Worm (Caenorhabditis elegans): Measurements from ENCODE around the gene F08D12.3.

The F08D12.3 gene

DNA sequence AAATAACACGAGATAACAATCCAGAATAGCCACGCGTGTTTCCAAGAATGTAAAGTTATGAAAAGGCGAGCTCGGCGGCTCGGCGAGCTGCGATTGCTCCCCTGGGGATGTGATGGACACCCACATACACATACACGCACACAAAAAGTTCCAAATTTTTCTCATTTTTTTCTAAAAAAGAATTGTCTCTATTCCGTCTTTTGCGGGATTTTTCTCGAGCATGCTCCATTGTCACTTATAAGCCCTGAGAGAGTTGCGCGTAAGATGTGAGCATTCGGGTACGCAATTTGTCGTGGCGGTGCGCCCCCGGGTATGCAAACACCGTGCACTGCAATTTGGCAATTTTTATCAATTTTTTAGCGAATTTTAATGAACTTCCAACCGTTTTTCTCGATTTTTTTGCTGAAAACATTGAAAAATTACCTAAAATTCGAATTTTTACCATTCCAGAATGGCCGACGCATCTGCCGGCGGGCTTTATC, 7.7 kb downstream of the F08D12.3 start, which contains the start of the genes F08D12.12 and srpa-72 (continued):
- TF ChIP-seq hmg-1.2 (GFP tag; IDR thresholded peaks at IDR 0.05), result peak; percentile 34; the same call in 1 of the 2 replicates
- TF ChIP-seq mes-4 (tag; optimal IDR thresholded peaks at IDR 0.05), result no peak
- no peak for TF ChIP-seq dpff-1 (tag; optimal IDR thresholded peaks at IDR 0.05)
- TF ChIP-seq zfh-2 (GFP tag; conservative IDR thresholded peaks at IDR 0.05), result no peak
- TF ChIP-seq C17E4.6 (GFP tag; IDR thresholded peaks at IDR 0.05), result no peak
- no peak for TF ChIP-seq atf-7 (tag; optimal IDR thresholded peaks at IDR 0.05)
- no peak for TF ChIP-seq F39B2.1 (GFP tag; IDR thresholded peaks at IDR 0.05)
- no peak for TF ChIP-seq athp-1 (tag; optimal IDR thresholded peaks at IDR 0.05)

DNA sequence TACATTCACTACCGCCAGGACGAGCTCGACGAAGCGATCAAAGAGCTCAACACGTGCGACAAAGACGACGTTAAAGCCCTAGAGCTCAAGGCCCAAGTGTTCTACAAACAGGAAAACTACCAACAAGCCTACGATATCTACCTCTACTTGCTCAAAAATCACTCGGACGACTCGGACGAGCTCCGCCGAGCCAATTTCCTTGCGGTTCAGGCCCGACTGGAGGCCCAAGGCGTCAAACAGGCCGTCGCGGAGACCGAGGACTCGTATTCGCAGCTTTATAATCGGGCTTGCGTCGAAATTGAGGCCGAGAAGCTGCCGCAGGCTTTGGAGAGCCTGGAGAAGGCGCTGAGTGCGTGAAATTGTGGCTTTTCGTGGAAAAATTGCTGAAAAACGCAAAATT, 8.5 kb downstream of the F08D12.3 start:
- TF ChIP-seq madf-6 (GFP tag; IDR thresholded peaks at IDR 0.05) (peak; percentile 26; the same call in 1 of the 2 replicates), zfh-2 (GFP tag; conservative IDR thresholded peaks at IDR 0.05) (peak; percentile 66; the same call in 1 of the 2 replicates), egrh-3 (GFP tag; IDR thresholded peaks at IDR 0.05) (peak; percentile 25; the same call in 1 of the 2 replicates), tbp1 (GFP tag; optimal IDR thresholded peaks at IDR 0.05) (no peak)

DNA sequence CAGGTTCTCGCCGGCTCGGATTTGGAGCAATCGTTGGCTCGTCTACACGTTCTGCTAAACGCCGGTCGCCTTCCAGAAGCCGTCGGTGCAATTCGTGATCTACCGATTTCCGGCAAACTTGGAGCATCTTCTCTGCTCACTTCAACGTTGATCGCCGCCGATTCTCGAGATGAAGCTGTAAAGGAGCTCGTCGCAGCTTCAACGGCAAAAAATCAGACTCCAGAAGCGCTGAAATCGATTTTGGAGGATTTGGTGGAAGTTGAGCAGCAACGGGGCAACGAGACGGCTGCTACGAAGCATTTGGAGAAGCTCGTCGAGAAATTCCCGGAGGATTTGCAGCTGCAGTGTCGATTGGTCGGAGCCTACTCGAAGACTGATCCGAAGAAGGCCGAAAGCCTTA, 12.3 kb downstream of the F08D12.3 start:
- no peak for TF ChIP-seq rpc-1 (optimal IDR thresholded peaks at IDR 0.05)
- TF ChIP-seq rpc-1 (tag; optimal IDR thresholded peaks at IDR 0.05), result no peak
- no peak for TF ChIP-seq unc-130 (GFP tag; optimal IDR thresholded peaks at IDR 0.05)
- TF ChIP-seq tbx-9 (tag; optimal IDR thresholded peaks at IDR 0.05; ENCODE audit: borderline replicate concordance), result no peak
- no peak for TF ChIP-seq tbp1 (GFP tag; optimal IDR thresholded peaks at IDR 0.05)
- peak; percentile 73 for TF ChIP-seq zfh-2 (GFP tag; conservative IDR thresholded peaks at IDR 0.05)

DNA sequence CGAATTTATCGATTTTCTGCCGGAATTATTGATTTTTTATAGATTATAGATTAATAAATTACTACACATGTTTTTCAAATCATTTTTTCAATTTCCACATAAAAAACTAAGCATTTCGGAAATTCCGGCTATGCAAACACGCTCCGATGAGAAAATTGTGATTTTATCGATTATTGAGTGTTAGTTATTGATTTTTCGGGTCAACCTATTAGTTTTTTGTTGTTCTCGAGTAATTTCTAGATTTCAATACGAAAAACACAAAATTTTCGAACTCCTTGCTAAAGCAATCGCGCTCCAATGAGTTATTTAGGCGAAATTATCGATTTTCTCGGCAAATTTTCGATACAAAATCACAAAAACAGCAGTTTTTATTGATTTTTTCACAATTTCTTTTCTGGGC, 16.1 kb downstream of the F08D12.3 start:
- TF ChIP-seq B0336.3 (GFP tag; IDR thresholded peaks at IDR 0.05) (no peak), lsl-1 (GFP tag; optimal IDR thresholded peaks at IDR 0.05) (no peak), rec-8 (tag; optimal IDR thresholded peaks at IDR 0.05) (no peak), lsy-27 (tag; optimal IDR thresholded peaks at IDR 0.05; ENCODE audit: borderline replicate concordance, insufficient read depth) (no peak), akir-1 (GFP tag; optimal IDR thresholded peaks at IDR 0.05) (no peak), B0035.1 (tag; optimal IDR thresholded peaks at IDR 0.05) (no peak), T07F8.4 (tag; optimal IDR thresholded peaks at IDR 0.05) (no peak), K12H6.12 (tag; optimal IDR thresholded peaks at IDR 0.05) (no peak), rcor-1 (GFP tag; IDR thresholded peaks at IDR 0.05) (no peak)

DNA sequence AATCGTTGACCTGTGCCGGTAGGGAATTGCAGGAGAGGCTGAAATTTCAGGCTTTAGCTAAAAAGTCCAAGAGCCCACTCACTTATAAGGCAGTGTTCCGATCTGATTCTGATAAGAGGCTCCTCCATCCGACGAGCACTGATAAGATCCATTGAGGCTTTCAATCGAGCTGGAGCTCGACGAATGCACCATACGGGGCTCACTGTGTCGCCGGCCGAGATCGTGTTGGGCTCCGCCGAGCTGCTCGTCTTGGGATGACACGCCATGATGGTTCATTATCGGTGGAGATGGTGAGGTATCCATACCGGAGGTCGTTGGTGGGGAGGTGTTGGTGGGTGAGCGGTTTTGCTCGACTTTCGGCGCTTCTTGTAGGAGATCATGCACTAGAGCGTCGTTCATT, 17.1 kb downstream of the F08D12.3 start:
- no peak for TF ChIP-seq aptf-3 (GFP tag; IDR thresholded peaks at IDR 0.05)
- no peak for TF ChIP-seq snpc-1.3 (tag; optimal IDR thresholded peaks at IDR 0.05; ENCODE audit: insufficient read depth)
- TF ChIP-seq zfh-2 (GFP tag; conservative IDR thresholded peaks at IDR 0.05), result peak; percentile 56
- TF ChIP-seq tbx-9 (tag; optimal IDR thresholded peaks at IDR 0.05; ENCODE audit: borderline replicate concordance), result no peak

DNA sequence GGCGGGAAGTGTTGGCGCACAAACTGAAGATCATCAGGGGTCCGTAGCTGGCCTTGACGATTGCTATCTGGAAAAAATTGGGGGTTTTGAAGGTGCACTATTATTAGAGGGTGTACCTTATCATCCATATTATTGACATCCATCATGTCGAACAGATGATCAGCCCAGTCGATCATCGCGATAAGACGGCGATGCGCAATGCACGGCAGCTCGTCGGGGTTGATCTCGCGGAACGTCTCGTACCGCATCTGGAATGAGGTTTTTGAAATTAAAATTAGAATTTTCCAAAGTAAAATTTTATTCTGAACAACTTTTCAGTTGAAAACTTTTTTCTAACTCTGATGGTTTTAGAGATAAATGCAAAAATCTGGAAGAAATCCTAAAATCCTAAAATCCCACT, 18.6 kb downstream of the F08D12.3 start:
- TF ChIP-seq lag-1 (GFP tag; IDR thresholded peaks at IDR 0.05), result no peak
- no peak for TF ChIP-seq rcor-1 (GFP tag; IDR thresholded peaks at IDR 0.05)
- no peak for TF ChIP-seq Y53F4B.3 (GFP tag; IDR thresholded peaks at IDR 0.05)
- TF ChIP-seq nhr-120 (GFP tag; IDR thresholded peaks at IDR 0.05), result no peak
- no peak for TF ChIP-seq unc-130 (GFP tag; optimal IDR thresholded peaks at IDR 0.05)
- TF ChIP-seq attf-3 (GFP tag; conservative IDR thresholded peaks at IDR 0.05), result no peak
- no peak for TF ChIP-seq B0035.1 (tag; optimal IDR thresholded peaks at IDR 0.05)
- TF ChIP-seq nfya-1 (tag; optimal IDR thresholded peaks at IDR 0.05; ENCODE audit: borderline replicate concordance, insufficient read depth), result no peak
- no peak for TF ChIP-seq tbp1 (GFP tag; optimal IDR thresholded peaks at IDR 0.05)
- no peak for TF ChIP-seq madf-6 (GFP tag; IDR thresholded peaks at IDR 0.05)
- no peak for TF ChIP-seq B0336.3 (GFP tag; IDR thresholded peaks at IDR 0.05)
- TF ChIP-seq snpc-1.1 (tag; optimal IDR thresholded peaks at IDR 0.05; ENCODE audit: insufficient read depth), result no peak
- TF ChIP-seq C06A6.2 (GFP tag; conservative IDR thresholded peaks at IDR 0.05), result no peak
- TF ChIP-seq ceh-27 (GFP tag; optimal IDR thresholded peaks at IDR 0.05), result no peak
- TF ChIP-seq ceh-58 (GFP tag; IDR thresholded peaks at IDR 0.05), result no peak
- no peak for TF ChIP-seq ceh-91 (GFP tag; IDR thresholded peaks at IDR 0.05)
- TF ChIP-seq madf-3 (GFP tag; IDR thresholded peaks at IDR 0.05), result no peak

All from whole organism, young adult.